Worm (Caenorhabditis elegans): ENCODE results near the gene gpx-5.

DNA sequence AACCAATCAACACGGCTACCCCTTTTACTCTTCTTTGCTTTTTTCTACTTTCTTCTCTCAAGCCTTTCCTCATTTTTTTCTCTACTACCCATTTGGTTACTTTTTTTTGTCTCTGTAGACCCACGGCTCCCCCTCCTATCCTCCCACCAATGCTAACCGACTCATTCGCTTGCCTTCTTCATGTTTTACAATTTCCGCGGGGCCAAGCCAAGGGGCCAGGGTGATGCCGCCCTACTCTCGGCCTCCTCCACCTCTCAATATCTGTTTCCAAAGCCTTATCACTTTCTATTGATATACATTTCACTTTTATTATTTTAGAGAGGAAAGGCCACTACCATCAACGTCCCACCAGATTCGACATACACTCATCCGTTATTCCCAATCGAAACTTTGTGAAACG, 41.1 kb upstream of the gpx-5 start, which contains the start of gene F49E2.5:
- TF ChIP-seq snu-23 (GFP tag; optimal IDR thresholded peaks at IDR 0.05), result no peak
- no peak for TF ChIP-seq efl-1 (optimal IDR thresholded peaks at IDR 0.05)
- no peak for TF ChIP-seq efl-1 (GFP tag; optimal IDR thresholded peaks at IDR 0.05 in 1 of 2)
- TF ChIP-seq nhr-237 (tag; optimal IDR thresholded peaks at IDR 0.05), result no peak
- TF ChIP-seq egl-27 (tag; optimal IDR thresholded peaks at IDR 0.05), result no peak
- no peak for TF ChIP-seq ama-1 (optimal IDR thresholded peaks at IDR 0.05)
